Fruit fly (Drosophila melanogaster): ENCODE data around the gene boil.

Gene boil

DNA sequence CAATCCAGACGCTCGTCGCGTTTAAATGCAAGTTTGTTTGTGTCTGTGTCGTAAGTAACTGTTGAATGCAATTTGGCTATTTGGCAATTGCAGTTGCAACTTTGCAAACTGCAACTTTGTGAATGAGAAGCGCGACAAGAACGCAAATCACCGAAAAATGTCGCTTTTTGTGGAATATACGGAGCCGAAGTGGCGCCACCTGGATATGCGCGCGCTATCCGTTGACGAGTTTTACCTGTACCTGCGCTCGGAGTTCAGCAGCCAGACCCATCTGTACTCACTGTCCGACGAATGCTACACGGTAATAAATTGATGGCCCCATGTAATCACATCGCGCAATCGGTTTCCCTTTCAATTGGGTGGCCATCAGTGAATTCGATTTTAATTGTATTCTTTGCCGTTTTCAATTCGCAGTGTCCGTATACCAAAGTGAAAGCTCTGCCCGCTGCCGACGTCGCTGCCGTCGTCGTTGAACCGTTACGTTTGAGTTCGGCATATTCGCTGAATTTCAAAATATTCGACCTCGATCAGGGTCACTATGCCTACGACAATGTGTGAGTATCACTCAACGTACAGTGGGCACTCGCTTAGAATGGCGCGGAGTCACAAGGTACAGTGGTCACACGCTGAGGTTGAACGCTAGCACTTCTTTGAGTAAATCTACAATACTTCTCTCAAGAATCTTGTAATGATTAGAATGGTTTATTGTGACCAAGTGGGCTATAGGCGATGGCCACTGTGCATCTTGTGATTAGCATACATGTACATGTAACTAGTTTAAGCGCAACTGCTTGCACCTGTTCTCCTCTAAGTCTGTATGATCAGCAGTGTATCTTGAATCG lies 43.8 kb downstream of the boil start:
- TF ChIP-seq CG8478 (optimal IDR thresholded peaks at IDR 0.05) (no peak), CTCF (optimal IDR thresholded peaks at IDR 0.05) (peak; percentile 86 to 93)

Data from S2 (cell line).